Worm (Caenorhabditis elegans): ENCODE measurements around the gene Y43E12A.2.
A peak's percentile ranks its signal among the peaks of the same experiment; 100 is the strongest.

Y43E12A.2 gene

ce11 chrIV:10971636-10972199 lies 10.1 kb upstream of the Y43E12A.2 start:
- TF ChIP-seq nhr-23 (tag; optimal IDR thresholded peaks at IDR 0.05), result peak; percentile 25
- peak; percentile 69 for TF ChIP-seq nhr-25 (tag; optimal IDR thresholded peaks at IDR 0.05)
- TF ChIP-seq unc-62 (GFP tag; optimal IDR thresholded peaks at IDR 0.05), result no peak
- peak; percentile 59 for TF ChIP-seq pha-4 (tag; optimal IDR thresholded peaks at IDR 0.05)
- peak; percentile 14 for TF ChIP-seq elt-2 (tag; optimal IDR thresholded peaks at IDR 0.05)

ce11 chrIV:10975968-10976367 lies 5.9 kb upstream of the Y43E12A.2 start:
- TF ChIP-seq mdl-1 (tag; optimal IDR thresholded peaks at IDR 0.05), result peak; percentile 53
- no peak for TF ChIP-seq nhr-237 (tag; optimal IDR thresholded peaks at IDR 0.05)
- peak; percentile 73 for TF ChIP-seq elt-1 (tag; optimal IDR thresholded peaks at IDR 0.05)
- TF ChIP-seq fkh-10 (GFP tag; optimal IDR thresholded peaks at IDR 0.05), result no peak
- TF ChIP-seq eor-1 (tag; optimal IDR thresholded peaks at IDR 0.05), result no peak
- no peak for TF ChIP-seq nhr-67 (tag; optimal IDR thresholded peaks at IDR 0.05)
- no peak for TF ChIP-seq ztf-4 (tag; optimal IDR thresholded peaks at IDR 0.05)
- no peak for TF ChIP-seq daf-12 (tag; optimal IDR thresholded peaks at IDR 0.05)
- TF ChIP-seq egl-5 (tag; optimal IDR thresholded peaks at IDR 0.05), result no peak
- TF ChIP-seq ama-1 (optimal IDR thresholded peaks at IDR 0.05), result peak; percentile 36
- peak; percentile 46 for TF ChIP-seq nhr-23 (tag; optimal IDR thresholded peaks at IDR 0.05)
- TF ChIP-seq unc-62 (GFP tag; optimal IDR thresholded peaks at IDR 0.05), result no peak
- TF ChIP-seq zag-1 (tag; optimal IDR thresholded peaks at IDR 0.05), result no peak
- peak; percentile 44 for TF ChIP-seq elt-2 (tag; optimal IDR thresholded peaks at IDR 0.05)
- TF ChIP-seq pqm-1 (tag; optimal IDR thresholded peaks at IDR 0.05), result peak; percentile 22
- no peak for TF ChIP-seq R02D3.7 (tag; optimal IDR thresholded peaks at IDR 0.05)
- no peak for TF ChIP-seq elt-3 (tag; optimal IDR thresholded peaks at IDR 0.05)
- TF ChIP-seq ceh-9 (tag; optimal IDR thresholded peaks at IDR 0.05), result no peak
- no peak for TF ChIP-seq ZK546.5 (tag; optimal IDR thresholded peaks at IDR 0.05)
- TF ChIP-seq nhr-43 (tag; optimal IDR thresholded peaks at IDR 0.05; ENCODE audit: poor library complexity, severe bottlenecking), result peak; percentile 61
- no peak for TF ChIP-seq nhr-76 (tag; optimal IDR thresholded peaks at IDR 0.05)
- TF ChIP-seq lsy-12 (tag; optimal IDR thresholded peaks at IDR 0.05), result no peak
- peak; percentile 21 for TF ChIP-seq ceh-28 (tag; optimal IDR thresholded peaks at IDR 0.05)
- no peak for TF ChIP-seq lin-15B (tag; optimal IDR thresholded peaks at IDR 0.05)
- TF ChIP-seq fos-1 (tag; optimal IDR thresholded peaks at IDR 0.05), result no peak
- no peak for TF ChIP-seq fkh-2 (tag; optimal IDR thresholded peaks at IDR 0.05)
- TF ChIP-seq ztf-11 (tag; optimal IDR thresholded peaks at IDR 0.05), result no peak
- TF ChIP-seq nhr-12 (tag; optimal IDR thresholded peaks at IDR 0.05), result no peak
- TF ChIP-seq nfya-1 (tag; optimal IDR thresholded peaks at IDR 0.05; ENCODE audit: insufficient read depth), result peak; percentile 24
- TF ChIP-seq egl-27 (tag; optimal IDR thresholded peaks at IDR 0.05), result no peak
- peak; percentile 95 for TF ChIP-seq nhr-25 (tag; optimal IDR thresholded peaks at IDR 0.05)
- TF ChIP-seq hmg-11 (tag; optimal IDR thresholded peaks at IDR 0.05), result peak; percentile 24
- TF ChIP-seq mml-1 (tag; optimal IDR thresholded peaks at IDR 0.05), result no peak
- TF ChIP-seq sea-2 (GFP tag; optimal IDR thresholded peaks at IDR 0.05), result no peak
- TF ChIP-seq pha-4 (tag; optimal IDR thresholded peaks at IDR 0.05), result peak; percentile 55
- TF ChIP-seq snpc-4 (tag; optimal IDR thresholded peaks at IDR 0.05), result no peak
- TF ChIP-seq nhr-77 (tag; optimal IDR thresholded peaks at IDR 0.05), result no peak
- TF ChIP-seq jun-1 (tag; optimal IDR thresholded peaks at IDR 0.05), result no peak
- no peak for TF ChIP-seq aly-2 (tag; optimal IDR thresholded peaks at IDR 0.05)
- no peak for TF ChIP-seq ceh-82 (tag; optimal IDR thresholded peaks at IDR 0.05)
- no peak for TF ChIP-seq lin-39 (tag; optimal IDR thresholded peaks at IDR 0.05)
- TF ChIP-seq skn-1 (tag; optimal IDR thresholded peaks at IDR 0.05), result no peak
- TF ChIP-seq ceh-16 (tag; optimal IDR thresholded peaks at IDR 0.05), result no peak
- no peak for TF ChIP-seq nhr-28 (tag; optimal IDR thresholded peaks at IDR 0.05)
- no peak for TF ChIP-seq tbx-2 (tag; optimal IDR thresholded peaks at IDR 0.05)
- no peak for TF ChIP-seq nhr-11 (tag; optimal IDR thresholded peaks at IDR 0.05)
- no peak for TF ChIP-seq unc-39 (tag; optimal IDR thresholded peaks at IDR 0.05)
